Worm (Caenorhabditis elegans) whole organism, L4 larva: ENCODE measurements around the gene sco-1.
A peak's percentile ranks its signal among the peaks of the same experiment; 100 is the strongest.

Source experiments
- aha-1 ChIP-seq: fragments of 150-350 bp; peaks from one replicate; lab custom pipeline; 2014; ENCODE audit warnings: missing biosample characterization, missing genetic modification characterization
- ama-1 ChIP-seq: fragments of 150-350 bp; optimal IDR thresholded peaks from 2 replicates; lab custom pipeline; 2014; ENCODE audit warnings: inconsistent platforms, mixed read lengths
- ceh-82 ChIP-seq: sonication (generic microtip); optimal IDR thresholded peaks from 2 replicates; lab custom pipeline; 2017; ENCODE audit warnings: missing biosample characterization, missing genetic modification characterization
- cey-2 ChIP-seq: sonication (generic microtip); optimal IDR thresholded peaks from 3 replicates; lab custom pipeline; 2017; ENCODE audit warnings: missing genetic modification characterization, mild to moderate bottlenecking, missing compliant biosample characterization, antibody characterized with exemption, borderline replicate concordance; ENCODE audit not compliant: insufficient read depth
- lin-1 ChIP-seq: fragments of 200-800 bp; sonication (Bioruptor generic); IDR thresholded peaks from 2 replicates; pipeline ENCODE4 v1.3.6; 2022; ENCODE audit warnings: missing genetic modification reagents, missing genetic modification characterization, missing compliant biosample characterization
- nhr-77 ChIP-seq: fragments of 150-350 bp; optimal IDR thresholded peaks from 2 replicates; lab custom pipeline; 2014; ENCODE audit warnings: missing biosample characterization, missing genetic modification characterization
- pha-4 ChIP-seq, 2 experiments: fragments of 150-350 bp in 1 of 2; fragments of 200-800 bp in 1 of 2; sonication (Bioruptor generic) in 1 of 2; IDR thresholded peaks in 1 of 2; optimal IDR thresholded peaks in 1 of 2; 2 replicates each; pipeline versions ENCODE4 v1.3.6 to Lab custom; 2014 to 2022; ENCODE audit warnings: missing genetic modification characterization in 2 of 2, missing genetic modification reagents in 2 of 2, missing biosample characterization in 1 of 2, missing compliant biosample characterization in 1 of 2
- php-3 ChIP-seq: fragments of 200-800 bp; sonication (Bioruptor generic); IDR thresholded peaks from 2 replicates; pipeline ENCODE4 v1.3.6; 2022; ENCODE audit warnings: missing genetic modification reagents, missing genetic modification characterization, missing compliant biosample characterization
- skn-1 ChIP-seq: fragments of 150-350 bp; optimal IDR thresholded peaks from 2 replicates; lab custom pipeline; 2014; ENCODE audit warnings: missing biosample characterization, missing genetic modification characterization
- spr-3 ChIP-seq: fragments of 200-800 bp; sonication (Bioruptor generic); optimal IDR thresholded peaks from 2 replicates; lab custom pipeline; 2018; ENCODE audit warnings: mild to moderate bottlenecking, missing genetic modification characterization, missing compliant biosample characterization
- zag-1 ChIP-seq: fragments of 150-350 bp; optimal IDR thresholded peaks from 2 replicates; lab custom pipeline; 2014; ENCODE audit warnings: missing biosample characterization, missing genetic modification characterization
- zip-2 ChIP-seq: fragments of 150-350 bp; optimal IDR thresholded peaks from 2 replicates; lab custom pipeline; 2014; ENCODE audit warnings: missing biosample characterization, missing genetic modification characterization

DNA sequence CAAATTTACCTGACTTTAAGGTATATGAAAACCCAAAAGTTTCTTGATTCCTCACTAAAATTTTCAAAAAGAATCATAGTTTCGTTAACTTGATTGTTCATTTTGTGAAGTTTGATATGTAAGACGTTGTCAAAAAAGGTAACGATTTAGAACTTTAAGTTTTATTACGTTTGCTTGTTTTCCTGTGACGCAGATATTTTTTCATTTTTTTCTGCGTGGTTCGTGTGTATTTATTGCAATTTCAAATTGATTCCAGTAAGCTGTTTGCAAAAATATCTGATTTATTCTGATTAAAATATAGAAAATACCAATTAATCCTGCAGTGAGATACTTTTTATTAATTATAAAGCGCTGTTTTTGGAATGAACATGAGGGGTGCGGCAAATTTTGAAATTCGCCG, 16.6 kb downstream of the sco-1 start, which contains the start of gene srw-40:
- TF ChIP-seq pha-4 (GFP tag; IDR thresholded peaks at IDR 0.05; lab: Robert Waterston, UW) (no peak), pha-4 (tag; optimal IDR thresholded peaks at IDR 0.05; lab: Kevin White, UChicago) (no peak), skn-1 (tag; lab: Kevin White, UChicago) (no peak), cey-2 (tag; lab: Kevin White, UChicago) (no peak), zag-1 (tag; lab: Kevin White, UChicago) (no peak), lin-1 (GFP tag; lab: Robert Waterston, UW) (no peak), php-3 (no peak), ceh-82 (tag; lab: Kevin White, UChicago) (no peak), nhr-77 (tag; lab: Kevin White, UChicago) (no peak), ama-1 (lab: Kevin White, UChicago) (no peak), zip-2 (tag; lab: Kevin White, UChicago) (no peak), spr-3 (GFP tag; lab: Kevin White, UChicago) (no peak), aha-1 (tag; lab: Kevin White, UChicago) (peak; percentile 47)
